Fruit fly (Drosophila melanogaster): ENCODE measurements around the gene CG5435.

Gene CG5435

DNA sequence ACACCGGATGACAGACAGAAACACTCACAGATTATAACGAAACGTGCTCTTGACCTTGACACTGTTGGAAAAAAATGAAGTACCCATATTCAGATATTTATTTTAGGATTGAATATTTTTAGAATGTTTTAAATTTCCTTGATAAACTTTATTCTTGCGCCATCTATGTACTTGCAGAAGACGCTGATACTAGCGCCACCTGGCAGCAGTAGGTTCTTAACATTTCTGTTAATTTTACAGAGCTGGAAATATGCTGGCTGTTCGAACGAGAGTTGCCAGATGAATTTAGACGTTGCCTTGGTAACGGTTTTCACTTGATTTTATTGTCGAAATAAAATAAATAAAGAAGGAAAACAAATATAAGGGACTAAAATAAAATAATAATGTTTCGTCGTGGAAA lies 6.1 kb downstream of the CG5435 start, which contains the start of gene Fam92 (continued):
- no peak for TF ChIP-seq CG11902 (GFP tag; optimal IDR thresholded peaks at IDR 0.05)
- no peak for TF ChIP-seq CG4318 (GFP tag; optimal IDR thresholded peaks at IDR 0.05)
- TF ChIP-seq net (GFP tag; optimal IDR thresholded peaks at IDR 0.05) = no peak
- TF ChIP-seq Sox102F (GFP tag; optimal IDR thresholded peaks at IDR 0.05) = peak; percentile 49
- peak; percentile 66 for TF ChIP-seq cyc (GFP tag; optimal IDR thresholded peaks at IDR 0.05)
- TF ChIP-seq CG16779 (tag; optimal IDR thresholded peaks at IDR 0.05) = no peak
- peak; percentile 41 for TF ChIP-seq Smox (GFP tag; optimal IDR thresholded peaks at IDR 0.05)
- no peak for TF ChIP-seq eg (GFP tag; IDR thresholded peaks at IDR 0.05)
- peak; percentile 0 for TF ChIP-seq CG32006 (GFP tag; optimal IDR thresholded peaks at IDR 0.05)
- peak; percentile 69 for TF ChIP-seq lz (GFP tag; optimal IDR thresholded peaks at IDR 0.05)
- TF ChIP-seq vri (GFP tag; optimal IDR thresholded peaks at IDR 0.05) = peak; percentile 17
- TF ChIP-seq esn (GFP tag; optimal IDR thresholded peaks at IDR 0.05) = peak; percentile 71
- TF ChIP-seq Eip78C (GFP tag) = peak; percentile 78
- peak; percentile 67 for TF ChIP-seq CG31627 (GFP tag; optimal IDR thresholded peaks at IDR 0.05)
- TF ChIP-seq salr (GFP tag; optimal IDR thresholded peaks at IDR 0.05) = no peak
- TF ChIP-seq CG6854 (GFP tag; optimal IDR thresholded peaks at IDR 0.05) = no peak
- no peak for TF ChIP-seq CG11294 (GFP tag; IDR thresholded peaks at IDR 0.05)
- peak; percentile 35 for TF ChIP-seq OdsH (GFP tag; optimal IDR thresholded peaks at IDR 0.05)
- no peak for TF ChIP-seq Blimp-1 (GFP tag; optimal IDR thresholded peaks at IDR 0.05)
- TF ChIP-seq CG9139 (GFP tag; optimal IDR thresholded peaks at IDR 0.05) = no peak
- peak; percentile 15 for TF ChIP-seq acj6 (GFP tag; optimal IDR thresholded peaks at IDR 0.05)
- TF ChIP-seq Eip93F (GFP tag; optimal IDR thresholded peaks at IDR 0.05) = no peak
- peak; percentile 9 for TF ChIP-seq CG6792 (GFP tag; optimal IDR thresholded peaks at IDR 0.05)

DNA sequence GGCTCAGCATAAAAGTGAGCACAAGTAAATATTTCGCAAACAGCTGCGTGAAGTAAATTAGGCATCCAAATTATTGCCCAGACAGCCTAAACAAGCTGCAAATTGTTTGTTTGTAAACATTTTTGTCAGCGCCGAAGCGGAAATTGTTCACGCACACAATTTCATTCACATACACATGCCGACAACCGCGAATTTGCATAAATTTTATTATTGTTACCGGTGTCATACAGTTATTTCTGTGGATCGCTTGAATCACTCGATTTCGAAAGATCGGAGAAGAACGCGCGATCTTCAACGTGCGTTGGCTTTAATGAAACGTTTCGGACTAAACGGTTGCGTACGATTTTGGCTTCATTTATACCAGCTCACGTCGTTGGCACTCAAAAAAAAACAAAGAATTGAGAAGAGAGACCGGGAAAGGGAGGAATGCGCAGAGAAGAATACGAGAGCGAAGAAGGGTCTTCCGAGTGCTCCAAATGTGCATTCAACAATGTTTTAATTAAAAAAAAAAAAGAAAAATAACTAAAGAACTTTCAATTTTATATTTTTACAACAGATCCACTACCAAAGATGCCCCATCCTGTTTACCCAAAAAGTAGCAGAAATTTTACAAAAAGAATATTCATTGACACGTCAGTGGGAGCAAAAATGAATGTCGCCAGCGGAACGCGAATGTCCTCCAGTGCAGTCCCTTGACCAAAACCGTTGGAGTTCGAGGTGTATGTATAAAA lies 7.4 kb downstream of the CG5435 start, which contains the start of gene vir-1:
Gene vir-1, minus strand, starts transcription at position 334 of the 731 bp plus-strand sequence.
- no peak for TF ChIP-seq acj6 (GFP tag; optimal IDR thresholded peaks at IDR 0.05)
- TF ChIP-seq CG4318 (GFP tag; optimal IDR thresholded peaks at IDR 0.05) = no peak
- peak; percentile 32 for TF ChIP-seq Met (GFP tag; optimal IDR thresholded peaks at IDR 0.05)
- peak in 1 of 2 experiments; percentile 15 for TF ChIP-seq ss (GFP tag; optimal IDR thresholded peaks at IDR 0.05)
- TF ChIP-seq esn (GFP tag; optimal IDR thresholded peaks at IDR 0.05) = peak; percentile 25
- TF ChIP-seq CG8632 (GFP tag; optimal IDR thresholded peaks at IDR 0.05) = peak; percentile 8
- TF ChIP-seq Sox14 (GFP tag; optimal IDR thresholded peaks at IDR 0.05) = no peak
- peak; percentile 15 for TF ChIP-seq Sox102F (GFP tag; optimal IDR thresholded peaks at IDR 0.05)
- peak; percentile 33 for TF ChIP-seq topi (GFP tag; optimal IDR thresholded peaks at IDR 0.05)
- TF ChIP-seq Eip78C (GFP tag) = peak; percentile 61
- TF ChIP-seq CG6808 (GFP tag; optimal IDR thresholded peaks at IDR 0.05) = peak; percentile 8
- TF ChIP-seq fkh (GFP tag; optimal IDR thresholded peaks at IDR 0.05) = peak; percentile 6
- no peak for TF ChIP-seq CG11762 (GFP tag; optimal IDR thresholded peaks at IDR 0.05; ENCODE audit: insufficient read depth)
- no peak for TF ChIP-seq CG10669 (GFP tag; optimal IDR thresholded peaks at IDR 0.05)
- TF ChIP-seq Blimp-1 (GFP tag; optimal IDR thresholded peaks at IDR 0.05) = peak; percentile 52
- no peak for TF ChIP-seq CG31627 (GFP tag; optimal IDR thresholded peaks at IDR 0.05)
- no peak for TF ChIP-seq pdm3 (GFP tag; optimal IDR thresholded peaks at IDR 0.05)
- no peak for TF ChIP-seq Smox (GFP tag; optimal IDR thresholded peaks at IDR 0.05)

DNA sequence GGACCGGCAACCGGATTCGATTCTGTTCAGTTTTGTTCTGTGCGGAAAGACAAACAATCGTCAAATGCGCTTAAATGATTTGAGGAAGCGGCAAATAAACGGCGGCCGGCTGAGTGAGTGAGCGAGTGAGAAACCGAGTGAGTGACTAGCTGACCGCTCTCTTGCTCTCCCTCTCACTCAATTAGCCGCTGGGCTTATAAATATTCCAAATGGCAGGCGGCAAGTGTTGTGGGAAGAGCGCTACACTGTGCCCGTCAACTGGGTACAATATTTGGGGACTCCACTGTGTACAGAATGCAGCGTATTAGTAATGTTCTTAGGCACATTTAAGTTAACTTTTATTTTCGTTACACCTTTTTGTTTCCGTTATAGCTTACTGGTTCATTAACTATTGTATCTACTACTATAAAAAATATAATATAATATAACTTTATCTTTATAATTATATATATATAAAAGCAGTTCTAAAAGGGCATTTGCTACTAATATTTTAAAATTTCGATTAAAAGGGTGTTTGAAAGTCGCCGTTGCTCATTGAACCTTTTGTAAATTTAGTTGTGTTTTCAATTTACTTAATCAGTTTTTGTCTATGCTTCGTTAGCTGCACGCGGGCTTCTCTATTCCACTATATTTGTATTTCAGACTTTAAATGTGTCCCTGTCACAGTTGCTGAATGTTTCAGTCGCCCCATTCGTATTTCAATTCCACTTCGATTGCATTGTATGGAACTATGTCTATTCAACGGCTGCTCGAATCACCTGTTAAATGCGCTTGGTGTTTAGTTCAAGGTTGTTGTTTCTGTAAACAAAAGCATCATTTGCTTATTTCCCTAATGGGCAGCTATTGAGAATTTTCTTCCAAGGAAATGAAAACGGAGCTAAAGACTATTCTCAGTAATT lies 8.7 kb downstream of the CG5435 start:
- TF ChIP-seq CG11902 (GFP tag; optimal IDR thresholded peaks at IDR 0.05) (no peak), CG8119 (GFP tag; IDR thresholded peaks at IDR 0.05) (peak; percentile 26; the same call in 1 of the 3 replicates), CG15336 (GFP tag; IDR thresholded peaks at IDR 0.05) (peak; percentile 44; the same call in 1 of the 2 replicates), Eip78C (GFP tag) (peak; percentile 30)
